Worm (Caenorhabditis elegans) whole organism, young adult: Measurements from ENCODE around the gene T27E9.2.
A peak's percentile ranks its signal among the peaks of the same experiment; 100 is the strongest.

ENCODE experiments used
- D2030.7 ChIP-seq: fragments of 200-800 bp; sonication (Bioruptor generic); IDR thresholded peaks from 2 replicates; pipeline ENCODE4 v1.3.6; 2022; ENCODE audit warnings: missing genetic modification reagents, missing genetic modification characterization, missing compliant biosample characterization
- F23B12.7 ChIP-seq: sonication (generic microtip); optimal IDR thresholded peaks from 2 replicates; lab custom pipeline; 2017; ENCODE audit warnings: missing genetic modification characterization, mild to moderate bottlenecking, missing compliant biosample characterization, antibody characterized with exemption, moderate library complexity; ENCODE audit not compliant: insufficient read depth
- T07F8.4 ChIP-seq: sonication (generic microtip); optimal IDR thresholded peaks from 2 replicates; lab custom pipeline; 2016; ENCODE audit warnings: mild to moderate bottlenecking, missing genetic modification characterization, moderate library complexity, missing compliant biosample characterization
- attf-5 ChIP-seq: fragments of 200-800 bp; sonication (Bioruptor generic); optimal IDR thresholded peaks from 2 replicates; lab custom pipeline; 2018; ENCODE audit warnings: mild to moderate bottlenecking, missing genetic modification characterization, missing compliant biosample characterization
- chd-7 ChIP-seq: sonication (generic microtip); optimal IDR thresholded peaks from 2 replicates; lab custom pipeline; 2016; ENCODE audit warnings: mild to moderate bottlenecking, missing genetic modification characterization, moderate library complexity, missing compliant biosample characterization
- die-1 ChIP-seq: sonication (generic microtip); optimal IDR thresholded peaks from 2 replicates; lab custom pipeline; 2016; ENCODE audit warnings: missing genotype, mild to moderate bottlenecking, missing genetic modification characterization, missing compliant biosample characterization
- efl-1 ChIP-seq: fragments of 150-350 bp; optimal IDR thresholded peaks from 2 replicates; lab custom pipeline; 2014; ENCODE audit warnings: missing biosample characterization, missing genetic modification reagents, missing genetic modification characterization
- hmg-1.2 ChIP-seq: fragments of 200-800 bp; sonication (Bioruptor generic); IDR thresholded peaks from 2 replicates; pipeline ENCODE4 v1.3.6; 2022; ENCODE audit warnings: missing genetic modification reagents, missing genetic modification characterization, missing compliant biosample characterization
- lsl-1 ChIP-seq: fragments of 200-800 bp; sonication (Bioruptor generic); optimal IDR thresholded peaks from 2 replicates; lab custom pipeline; 2018; ENCODE audit warnings: mild to moderate bottlenecking, missing genetic modification characterization, moderate library complexity, missing compliant biosample characterization
- madf-6 ChIP-seq: fragments of 200-800 bp; sonication (Bioruptor generic); IDR thresholded peaks from 2 replicates; pipeline ENCODE4 v1.3.6; 2022; ENCODE audit warnings: missing genetic modification reagents, missing genetic modification characterization, missing compliant biosample characterization
- xnd-1 ChIP-seq: sonication (generic microtip); optimal IDR thresholded peaks from 2 replicates; lab custom pipeline; 2016; ENCODE audit warnings: missing genotype, missing genetic modification reagents, missing genetic modification characterization, missing compliant biosample characterization
- zim-3 ChIP-seq: sonication (generic microtip); optimal IDR thresholded peaks from 2 replicates; lab custom pipeline; 2017; ENCODE audit warnings: mild to moderate bottlenecking, missing genetic modification characterization, moderate library complexity, missing compliant biosample characterization

T27E9.2 gene

ce11 chrIII:13418975-13419374, 43.4 kb downstream of the T27E9.2 start:
- no peak for TF ChIP-seq chd-7
- TF ChIP-seq die-1 (tag; lab: Kevin White, UChicago): peak; percentile 76
- no peak for TF ChIP-seq F23B12.7 (tag; lab: Kevin White, UChicago)
- TF ChIP-seq hmg-1.2: peak; percentile 59; the same call in 1 of the 2 replicates
- peak; percentile 34 for TF ChIP-seq xnd-1
- peak; percentile 57 for TF ChIP-seq madf-6 (GFP tag; lab: Robert Waterston, UW)
- peak; percentile 43 for TF ChIP-seq efl-1
- no peak for TF ChIP-seq attf-5 (GFP tag; lab: Kevin White, UChicago)
- TF ChIP-seq lsl-1 (GFP tag; lab: Kevin White, UChicago): peak; percentile 3
- no peak for TF ChIP-seq zim-3 (tag; lab: Kevin White, UChicago)
- no peak for TF ChIP-seq T07F8.4 (tag; lab: Kevin White, UChicago)
- TF ChIP-seq D2030.7 (GFP tag; lab: Robert Waterston, UW): 0 out of 2 replicates have a peak, but pooled peaks have one; percentile 21
